Fruit fly (Drosophila melanogaster) whole organism, embryonic: ENCODE results near the gene CG7694.

Experiments used
- ATbp ChIP-seq: fragments of 200-800 bp; sonication (Bioruptor generic); optimal IDR thresholded peaks from 2 replicates; lab custom pipeline; 2017; ENCODE audit warnings: missing biosample characterization, mild to moderate bottlenecking, missing genetic modification characterization, missing genetic modification reagents
- Ada2b ChIP-seq: fragments of 200-800 bp; sonication (Bioruptor generic); IDR thresholded peaks from 2 replicates; pipeline ENCODE4 v1.3.6; 2022; ENCODE audit warnings: missing biosample characterization, missing genetic modification characterization
- Bteb2 ChIP-seq: fragments of 200-800 bp; sonication (Bioruptor generic); optimal IDR thresholded peaks from 2 replicates; lab custom pipeline; 2016; ENCODE audit warnings: missing biosample characterization, missing genetic modification characterization
- CG12769 ChIP-seq: fragments of 200-800 bp; sonication (Bioruptor generic); optimal IDR thresholded peaks from 2 replicates; lab custom pipeline; 2019; ENCODE audit warnings: missing biosample characterization, mild to moderate bottlenecking, missing genetic modification characterization, moderate library complexity
- CG17912 ChIP-seq: fragments of 200-800 bp; sonication (Bioruptor generic); optimal IDR thresholded peaks from 2 replicates; lab custom pipeline; 2018; ENCODE audit warnings: missing biosample characterization, mild to moderate bottlenecking, missing genetic modification characterization
- Fer3 ChIP-seq: fragments of 200-800 bp; sonication (Bioruptor generic); optimal IDR thresholded peaks from 2 replicates; lab custom pipeline; 2018; ENCODE audit warnings: missing biosample characterization, mild to moderate bottlenecking, missing genetic modification characterization, moderate library complexity
- Gsc ChIP-seq: fragments of 200-800 bp; sonication (Bioruptor generic); IDR thresholded peaks from 2 replicates; pipeline ENCODE4 v1.3.6; 2022; ENCODE audit warnings: missing biosample characterization, missing genetic modification characterization
- ap ChIP-seq: fragments of 200-800 bp; sonication (Bioruptor generic); IDR thresholded peaks from 2 replicates; pipeline ENCODE4 v1.3.6; 2022; ENCODE audit warnings: missing biosample characterization, missing genetic modification characterization
- hbn ChIP-seq: fragments of 200-800 bp; sonication (Bioruptor generic); IDR thresholded peaks from 2 replicates; pipeline ENCODE4 v1.3.6; 2022; ENCODE audit warnings: missing biosample characterization, missing genetic modification characterization; ENCODE audit not compliant: partially characterized antibody
- nmo ChIP-seq: fragments of 200-800 bp; sonication (Bioruptor generic); optimal IDR thresholded peaks from 2 replicates; lab custom pipeline; 2018; ENCODE audit warnings: missing biosample characterization, mild to moderate bottlenecking, missing genetic modification characterization, moderate library complexity
- oc ChIP-seq: fragments of 200-800 bp; sonication (Bioruptor generic); optimal IDR thresholded peaks from 2 replicates; lab custom pipeline; 2018; ENCODE audit warnings: missing biosample characterization, mild to moderate bottlenecking, missing genetic modification characterization, moderate library complexity
- tx ChIP-seq: fragments of 200-800 bp; sonication (Bioruptor generic); optimal IDR thresholded peaks from 2 replicates; lab custom pipeline; 2016; ENCODE audit warnings: missing biosample characterization, missing genetic modification characterization

DNA sequence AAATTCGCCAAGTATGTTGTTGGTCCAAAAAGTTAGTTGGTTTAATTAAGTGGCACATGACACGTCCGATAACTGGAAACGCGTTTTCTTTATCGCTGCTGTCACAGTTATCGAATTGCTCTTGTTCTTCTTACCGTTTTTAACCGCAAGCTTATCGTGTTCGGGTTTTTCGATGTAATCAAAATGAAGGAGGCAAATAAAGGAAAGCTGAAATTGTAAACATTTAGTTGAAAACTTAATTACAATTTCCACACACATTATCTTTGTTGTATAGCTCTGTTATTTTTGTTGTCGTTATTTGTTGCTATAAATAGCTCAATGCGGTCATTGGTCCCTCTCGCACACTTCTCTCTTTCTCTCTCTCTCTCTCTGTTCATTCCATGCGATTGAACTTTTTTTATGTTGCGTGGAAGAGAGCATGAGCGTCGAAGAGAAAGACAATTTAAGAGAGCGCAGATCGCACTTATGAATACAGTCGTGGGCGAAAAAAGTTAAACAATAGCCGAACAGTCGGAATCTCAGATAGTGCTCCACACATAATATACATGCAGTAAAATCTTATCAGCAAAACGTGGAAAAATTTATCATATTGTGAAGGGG lies 12.5 kb downstream of the CG7694 start:
- no peak for TF ChIP-seq tx
- TF ChIP-seq nmo (GFP tag; lab: Kevin White, UChicago) = no peak
- TF ChIP-seq ATbp = no peak
- TF ChIP-seq ap (GFP tag; lab: Robert Waterston, UW) = no peak
- TF ChIP-seq CG12769 (tag; lab: Kevin White, UChicago) = no peak
- TF ChIP-seq CG17912 (GFP tag; lab: Kevin White, UChicago) = no peak
- TF ChIP-seq hbn (GFP tag; lab: Robert Waterston, UW) = no peak
- TF ChIP-seq Fer3 (tag; lab: Kevin White, UChicago) = no peak
- TF ChIP-seq Bteb2 = peak; percentile 30
- no peak for TF ChIP-seq oc (tag; lab: Kevin White, UChicago)
- no peak for TF ChIP-seq Gsc (GFP tag; lab: Robert Waterston, UW)
- no peak for TF ChIP-seq Ada2b (GFP tag; lab: Robert Waterston, UW)
